Fruit fly (Drosophila melanogaster): ENCODE data around the gene CG7829.

CG7829 gene

DNA sequence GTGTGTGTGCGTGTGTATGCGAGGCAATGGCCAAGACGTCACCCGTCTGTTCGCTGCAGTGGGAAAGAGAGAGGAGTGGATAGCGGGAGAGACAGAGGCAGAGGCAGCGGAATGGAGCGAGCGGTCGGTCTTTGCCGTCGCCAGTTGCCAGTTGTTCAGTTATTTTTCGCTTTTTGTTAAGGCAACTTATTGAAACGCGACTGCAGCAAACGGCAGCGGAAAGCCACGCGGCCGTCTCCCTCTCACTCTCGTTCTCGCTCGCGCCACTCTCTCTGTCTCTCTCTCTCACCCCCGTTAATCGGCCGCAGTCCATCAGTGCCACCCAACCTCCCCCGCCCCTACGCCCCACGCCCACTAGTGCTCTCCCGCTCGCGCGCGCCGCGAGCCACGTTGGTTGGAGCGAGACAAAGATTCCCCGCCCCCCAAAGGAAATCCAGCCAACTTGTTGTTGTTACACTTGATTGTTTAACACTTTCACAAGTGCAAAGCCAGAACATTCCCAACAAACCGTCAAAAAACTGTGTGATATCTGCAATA lies 44.7 kb downstream of the CG7829 start (continued):
- TF ChIP-seq Sin3A (optimal IDR thresholded peaks at IDR 0.05) (no peak), CG15011 (GFP tag; optimal IDR thresholded peaks at IDR 0.05) (no peak), B-H2 (GFP tag; optimal IDR thresholded peaks at IDR 0.05) (peak; percentile 11), Ada2b (GFP tag; IDR thresholded peaks at IDR 0.05) (no peak), CG16863 (GFP tag; optimal IDR thresholded peaks at IDR 0.05) (no peak), CG5245 (GFP tag; optimal IDR thresholded peaks at IDR 0.05) (no peak), CG30020 (tag; optimal IDR thresholded peaks at IDR 0.05) (no peak), HLHmδ (GFP tag; optimal IDR thresholded peaks at IDR 0.05) (no peak), zfh2 (GFP tag; optimal IDR thresholded peaks at IDR 0.05) (no peak), CG11247 (GFP tag; IDR thresholded peaks at IDR 0.05) (0 out of 2 replicates have a peak, but pooled peaks have one; percentile 11), Jarid2 (GFP tag; optimal IDR thresholded peaks at IDR 0.05) (peak; percentile 96), slbo (GFP tag; IDR thresholded peaks at IDR 0.05) (no peak; the same call in 1 of the 2 replicates), HLH54F (GFP tag; optimal IDR thresholded peaks at IDR 0.05) (no peak), CG17568 (GFP tag; optimal IDR thresholded peaks at IDR 0.05) (no peak), CG2889 (GFP tag; IDR thresholded peaks at IDR 0.05) (no peak), chif (GFP tag; optimal IDR thresholded peaks at IDR 0.05) (no peak), CG4617 (GFP tag; optimal IDR thresholded peaks at IDR 0.05; ENCODE audit: borderline replicate concordance) (no peak), sens (GFP tag) (no peak), CG11723 (GFP tag; optimal IDR thresholded peaks at IDR 0.05) (no peak), H15 (GFP tag; IDR thresholded peaks at IDR 0.05) (no peak), Neu2 (GFP tag; optimal IDR thresholded peaks at IDR 0.05; ENCODE audit: borderline replicate concordance) (no peak), CG33557 (GFP tag; optimal IDR thresholded peaks at IDR 0.05) (no peak), bsh (GFP tag; optimal IDR thresholded peaks at IDR 0.05) (peak in 1 of 2 experiments; percentile 40), Taf1 (GFP tag; IDR thresholded peaks at IDR 0.05) (peak; percentile 22; the same call in 1 of the 2 replicates), esg (GFP tag; conservative IDR thresholded peaks at IDR 0.05) (no peak), CG17359 (tag; optimal IDR thresholded peaks at IDR 0.05) (no peak), CG12942 (GFP tag; optimal IDR thresholded peaks at IDR 0.05) (no peak), lab (GFP tag; optimal IDR thresholded peaks at IDR 0.05) (peak; percentile 80), D (optimal IDR thresholded peaks at IDR 0.05) (no peak), D (GFP tag; optimal IDR thresholded peaks at IDR 0.05) (peak; percentile 8), her (GFP tag; optimal IDR thresholded peaks at IDR 0.05) (peak; percentile 25), lola (GFP tag; optimal IDR thresholded peaks at IDR 0.05) (no peak), CG9876 (GFP tag; optimal IDR thresholded peaks at IDR 0.05) (no peak), aop (GFP tag; IDR thresholded peaks at IDR 0.05) (no peak), odd (GFP tag; optimal IDR thresholded peaks at IDR 0.05) (peak; percentile 14), Antp (GFP tag; optimal IDR thresholded peaks at IDR 0.05) (no peak), btn (GFP tag; optimal IDR thresholded peaks at IDR 0.05) (no peak), CG8388 (GFP tag; optimal IDR thresholded peaks at IDR 0.05) (no peak), pnt (GFP tag; optimal IDR thresholded peaks at IDR 0.05) (no peak), Dref (GFP tag; IDR thresholded peaks at IDR 0.05) (no peak), CG7839 (tag; optimal IDR thresholded peaks at IDR 0.05) (no peak), CG10274 (GFP tag; optimal IDR thresholded peaks at IDR 0.05) (peak; percentile 39), oc (tag; optimal IDR thresholded peaks at IDR 0.05) (peak; percentile 61), Hr78 (GFP tag; optimal IDR thresholded peaks at IDR 0.05) (peak in 1 of 2 experiments; percentile 45), ken (GFP tag; IDR thresholded peaks at IDR 0.05) (no peak), Spps (tag; optimal IDR thresholded peaks at IDR 0.05) (no peak), CG12659 (GFP tag; optimal IDR thresholded peaks at IDR 0.05) (peak; percentile 17), CG11456 (GFP tag; IDR thresholded peaks at IDR 0.05) (no peak), HLH4C (GFP tag; IDR thresholded peaks at IDR 0.05; ENCODE audit: partially characterized antibody) (no peak), CG10209 (GFP tag; optimal IDR thresholded peaks at IDR 0.05) (peak; percentile 6)

Measured in whole organism, embryonic.